Fruit fly (Drosophila melanogaster) whole organism, embryonic: ENCODE results near the gene CG32483.

ENCODE experiments used
- Bdp1 ChIP-seq: fragments of 200-800 bp; sonication (Bioruptor generic); optimal IDR thresholded peaks from 3 replicates; lab custom pipeline; 2016; ENCODE audit warnings: missing biosample characterization, missing genetic modification characterization
- CG12104 ChIP-seq: fragments of 200-800 bp; sonication (Bioruptor generic); optimal IDR thresholded peaks from 3 replicates; lab custom pipeline; 2016; ENCODE audit warnings: missing biosample characterization, missing genetic modification characterization
- CG12155 ChIP-seq: fragments of 200-800 bp; sonication (Bioruptor generic); optimal IDR thresholded peaks from 3 replicates; lab custom pipeline; 2016; ENCODE audit warnings: missing biosample characterization, missing genetic modification characterization
- CG12942 ChIP-seq: fragments of 200-800 bp; sonication (Bioruptor generic); optimal IDR thresholded peaks from 3 replicates; lab custom pipeline; 2016; ENCODE audit warnings: missing biosample characterization, missing genetic modification characterization
- CG13894 ChIP-seq: fragments of 200-800 bp; sonication (Bioruptor generic); optimal IDR thresholded peaks from 3 replicates; lab custom pipeline; 2018; ENCODE audit warnings: missing biosample characterization, mild to moderate bottlenecking, missing genetic modification characterization, moderate library complexity
- CG14860 ChIP-seq: fragments of 200-800 bp; sonication (Bioruptor generic); IDR thresholded peaks from 3 replicates; pipeline ENCODE4 v1.3.6; 2022; ENCODE audit warnings: missing biosample characterization, missing genetic modification characterization; ENCODE audit not compliant: partially characterized antibody
- CG1647 ChIP-seq: fragments of 200-800 bp; sonication (Bioruptor generic); optimal IDR thresholded peaks from 3 replicates; lab custom pipeline; 2016; ENCODE audit warnings: missing biosample characterization, missing genetic modification characterization
- CG17829 ChIP-seq: fragments of 200-800 bp; optimal IDR thresholded peaks from 2 replicates; lab custom pipeline; 2019; ENCODE audit warnings: missing biosample characterization, mild to moderate bottlenecking, missing genetic modification characterization, moderate library complexity
- CG18011 ChIP-seq: fragments of 200-800 bp; sonication (Bioruptor generic); optimal IDR thresholded peaks from 2 replicates; lab custom pipeline; 2017; ENCODE audit warnings: missing biosample characterization, missing genetic modification characterization, mild to moderate bottlenecking, moderate library complexity, missing genotype
- CG3065 ChIP-seq: fragments of 200-800 bp; sonication (Bioruptor generic); optimal IDR thresholded peaks from 2 replicates; lab custom pipeline; 2016; ENCODE audit warnings: missing biosample characterization, missing genetic modification characterization
- CG3163 ChIP-seq: fragments of 200-800 bp; sonication (Bioruptor generic); optimal IDR thresholded peaks from 3 replicates; lab custom pipeline; 2016; ENCODE audit warnings: missing biosample characterization, missing genetic modification characterization
- CG34422 ChIP-seq: fragments of 200-800 bp; sonication (Bioruptor generic); IDR thresholded peaks from 3 replicates; pipeline ENCODE4 v1.3.6; 2022; ENCODE audit warnings: missing biosample characterization, missing genetic modification characterization
- CG43689 ChIP-seq: fragments of 200-800 bp; sonication (Bioruptor generic); IDR thresholded peaks from 2 replicates; pipeline ENCODE4 v1.3.6; 2022; ENCODE audit warnings: missing biosample characterization, missing genetic modification characterization
- CG6272 ChIP-seq: fragments of 200-800 bp; sonication (Bioruptor generic); IDR thresholded peaks from 2 replicates; pipeline ENCODE4 v1.3.6; 2022; ENCODE audit warnings: missing biosample characterization, missing genetic modification characterization
- CG7556 ChIP-seq: fragments of 200-800 bp; sonication (Bioruptor generic); optimal IDR thresholded peaks from 2 replicates; lab custom pipeline; 2017; ENCODE audit warnings: missing biosample characterization, mild to moderate bottlenecking, missing genetic modification characterization
- CG8281 ChIP-seq: fragments of 200-800 bp; sonication (Bioruptor generic); optimal IDR thresholded peaks from 2 replicates; lab custom pipeline; 2018; ENCODE audit warnings: missing biosample characterization, mild to moderate bottlenecking, missing genetic modification characterization, moderate library complexity
- Camta ChIP-seq: fragments of 200-800 bp; sonication (Bioruptor generic); optimal IDR thresholded peaks from 2 replicates; lab custom pipeline; 2016; ENCODE audit warnings: missing biosample characterization, missing genetic modification characterization
- Dad ChIP-seq: fragments of 200-800 bp; sonication (Bioruptor generic); optimal IDR thresholded peaks from 3 replicates; lab custom pipeline; 2016; ENCODE audit warnings: missing biosample characterization, missing genetic modification characterization
- Dip3 ChIP-seq: fragments of 200-800 bp; sonication (Bioruptor generic); optimal IDR thresholded peaks from 3 replicates; lab custom pipeline; 2016; ENCODE audit warnings: missing biosample characterization, missing genetic modification characterization
- Eip74EF ChIP-seq, 2 experiments: fragments of 200-800 bp in 1 of 2; fragments of >200 bp in 1 of 2; sonication (Bioruptor generic) in 1 of 2; optimal IDR thresholded peaks; 2 replicates each; lab custom pipeline; 2017 to 2019; ENCODE audit warnings: missing biosample characterization in 2 of 2, missing genetic modification characterization in 2 of 2, mild to moderate bottlenecking in 1 of 2, moderate library complexity in 1 of 2
- Ets97D ChIP-seq: fragments of 200-800 bp; sonication (Bioruptor generic); optimal IDR thresholded peaks from 3 replicates; lab custom pipeline; 2016; ENCODE audit warnings: missing biosample characterization, missing genetic modification characterization
- Fer1 ChIP-seq: fragments of 200-800 bp; sonication (Bioruptor generic); optimal IDR thresholded peaks from 2 replicates; lab custom pipeline; 2017; ENCODE audit warnings: missing biosample characterization, mild to moderate bottlenecking, missing genetic modification characterization
- Fer2 ChIP-seq: fragments of 200-800 bp; sonication (Bioruptor generic); optimal IDR thresholded peaks from 2 replicates; lab custom pipeline; 2018; ENCODE audit warnings: missing biosample characterization, mild to moderate bottlenecking, missing genetic modification characterization, moderate library complexity
- Hand ChIP-seq: fragments of 200-800 bp; sonication (Bioruptor generic); optimal IDR thresholded peaks from 2 replicates; lab custom pipeline; 2017; ENCODE audit warnings: mild to moderate bottlenecking, missing biosample characterization, missing genetic modification reagents, missing genetic modification characterization
- Hey ChIP-seq: fragments of 200-800 bp; sonication (Bioruptor generic); optimal IDR thresholded peaks from 3 replicates; lab custom pipeline; 2018; ENCODE audit warnings: missing biosample characterization, mild to moderate bottlenecking, missing genetic modification characterization
- Hmx ChIP-seq: fragments of 200-800 bp; sonication (Bioruptor generic); optimal IDR thresholded peaks from 2 replicates; lab custom pipeline; 2016; ENCODE audit warnings: missing biosample characterization, missing genetic modification characterization
- Jarid2 ChIP-seq: fragments of 200-800 bp; sonication (Bioruptor generic); optimal IDR thresholded peaks from 3 replicates; lab custom pipeline; 2017; ENCODE audit warnings: mild to moderate bottlenecking, missing biosample characterization, missing genetic modification reagents, missing genetic modification characterization
- MTF-1 ChIP-seq: fragments of 200-800 bp; sonication (Bioruptor generic); optimal IDR thresholded peaks from 2 replicates; lab custom pipeline; 2018; ENCODE audit warnings: missing biosample characterization, mild to moderate bottlenecking, missing genetic modification characterization, borderline replicate concordance
- Rfx ChIP-seq: fragments of 200-800 bp; sonication (Bioruptor generic); IDR thresholded peaks from 2 replicates; pipeline ENCODE4 v1.3.6; 2022; ENCODE audit warnings: missing biosample characterization, missing genetic modification characterization
- Sin3A ChIP-seq: fragments of >200 bp; optimal IDR thresholded peaks from 2 replicates; lab custom pipeline; 2018
- Sox102F ChIP-seq: fragments of 200-800 bp; sonication (Bioruptor generic); optimal IDR thresholded peaks from 2 replicates; lab custom pipeline; 2018; ENCODE audit warnings: missing biosample characterization, mild to moderate bottlenecking, missing genetic modification characterization, moderate library complexity
- Taf1 ChIP-seq: fragments of 200-800 bp; sonication (Bioruptor generic); IDR thresholded peaks from 2 replicates; pipeline ENCODE4 v1.3.6; 2022; ENCODE audit warnings: missing biosample characterization, missing genetic modification characterization
- Xrp1 ChIP-seq: fragments of 200-800 bp; sonication (Bioruptor generic); IDR thresholded peaks from 2 replicates; pipeline ENCODE4 v1.3.6; 2022; ENCODE audit warnings: missing biosample characterization, missing genetic modification characterization
- ac ChIP-seq: fragments of 200-800 bp; sonication (Bioruptor generic); optimal IDR thresholded peaks from 3 replicates; lab custom pipeline; 2017; ENCODE audit warnings: missing biosample characterization, mild to moderate bottlenecking, missing genetic modification characterization
- ase ChIP-seq: fragments of 200-800 bp; sonication (Bioruptor generic); IDR thresholded peaks from 3 replicates; pipeline ENCODE4 v1.3.6; 2022; ENCODE audit warnings: missing biosample characterization, missing genetic modification characterization
- ato ChIP-seq: fragments of 200-800 bp; sonication (Bioruptor generic); IDR thresholded peaks from 2 replicates; pipeline ENCODE4 v1.3.6; 2022; ENCODE audit warnings: missing biosample characterization, missing genetic modification characterization; ENCODE audit not compliant: partially characterized antibody
- gcm ChIP-seq: fragments of 200-800 bp; sonication (Bioruptor generic); optimal IDR thresholded peaks from 2 replicates; lab custom pipeline; 2019; ENCODE audit warnings: missing biosample characterization, mild to moderate bottlenecking, missing genetic modification characterization, moderate library complexity
- grau ChIP-seq: fragments of 200-800 bp; optimal IDR thresholded peaks from 3 replicates; lab custom pipeline; 2019; ENCODE audit warnings: missing biosample characterization, mild to moderate bottlenecking, missing genetic modification characterization, moderate library complexity
- gro ChIP-seq: fragments of 200-800 bp; sonication (Bioruptor generic); optimal IDR thresholded peaks from 2 replicates; lab custom pipeline; 2016; ENCODE audit warnings: missing biosample characterization, missing genetic modification characterization
- insv ChIP-seq, 2 experiments: fragments of 200-800 bp; sonication (Bioruptor generic); optimal IDR thresholded peaks; 3 replicates each; lab custom pipeline; 2016 to 2018; ENCODE audit warnings: missing biosample characterization in 2 of 2, missing genetic modification characterization in 2 of 2
- lmd ChIP-seq: fragments of 200-800 bp; sonication (Bioruptor generic); IDR thresholded peaks from 2 replicates; pipeline ENCODE4 v1.3.6; 2022; ENCODE audit warnings: missing biosample characterization, missing genetic modification characterization
- lov ChIP-seq, 2 experiments: fragments of 200-800 bp in 1 of 2; fragments of >200 bp in 1 of 2; sonication (Bioruptor generic) in 1 of 2; IDR thresholded peaks in 1 of 2; optimal IDR thresholded peaks in 1 of 2; 2 replicates in 1 of 2; 3 replicates in 1 of 2; pipeline versions ENCODE4 v1.3.6 to Lab custom; 2017 to 2022; ENCODE audit warnings: missing biosample characterization in 1 of 2, missing genetic modification characterization in 1 of 2
- schlank ChIP-seq: fragments of 200-800 bp; sonication (Bioruptor generic); optimal IDR thresholded peaks from 2 replicates; lab custom pipeline; 2018; ENCODE audit warnings: missing biosample characterization, mild to moderate bottlenecking, missing genetic modification characterization
- sens-2 ChIP-seq: fragments of 200-800 bp; sonication (Bioruptor generic); IDR thresholded peaks from 2 replicates; pipeline ENCODE4 v1.3.6; 2022; ENCODE audit warnings: missing biosample characterization, missing genetic modification characterization
- slbo ChIP-seq: fragments of 200-800 bp; sonication (Bioruptor generic); IDR thresholded peaks from 2 replicates; pipeline ENCODE4 v1.3.6; 2022; ENCODE audit warnings: missing biosample characterization, missing genetic modification characterization
- sr ChIP-seq: fragments of 200-800 bp; sonication (Bioruptor generic); IDR thresholded peaks from 3 replicates; pipeline ENCODE4 v1.3.6; 2022; ENCODE audit warnings: missing biosample characterization, missing genetic modification characterization
- tll ChIP-seq, 2 experiments: fragments of 200-800 bp in 1 of 2; fragments of >200 bp in 1 of 2; sonication (Bioruptor generic) in 1 of 2; optimal IDR thresholded peaks; 2 replicates each; lab custom pipeline; 2017 to 2019; ENCODE audit warnings: missing biosample characterization in 2 of 2, missing genetic modification characterization in 2 of 2, mild to moderate bottlenecking in 1 of 2, moderate library complexity in 1 of 2
- trem ChIP-seq: fragments of 200-800 bp; optimal IDR thresholded peaks from 3 replicates; lab custom pipeline; 2019; ENCODE audit warnings: missing biosample characterization, mild to moderate bottlenecking, missing genetic modification characterization, moderate library complexity
- usp ChIP-seq: fragments of >200 bp; optimal IDR thresholded peaks from 2 replicates; lab custom pipeline; 2017; ENCODE audit warnings: missing biosample characterization, missing genetic modification characterization
- wor ChIP-seq: fragments of 200-800 bp; sonication (Bioruptor generic); IDR thresholded peaks from 2 replicates; pipeline ENCODE4 v1.3.6; 2022; ENCODE audit warnings: missing biosample characterization, missing genetic modification characterization

Gene CG32483

dm6 chr3L:680258-680657, 9.6 kb downstream of the CG32483 start, which contains the start of gene CG17129 (continued):
- TF ChIP-seq ato (GFP tag; lab: Robert Waterston, UW) (peak; percentile 68; the same call in 1 of the 2 replicates), Camta (GFP tag; lab: Kevin White, UChicago) (peak; percentile 74), Dip3 (GFP tag; lab: Kevin White, UChicago) (peak; percentile 77), Sox102F (GFP tag; lab: Kevin White, UChicago) (peak; percentile 75), lmd (GFP tag; lab: Robert Waterston, UW) (peak; percentile 73), grau (tag; lab: Kevin White, UChicago) (peak; percentile 74), CG43689 (no peak), tll (GFP tag; optimal IDR thresholded peaks at IDR 0.05; lab: Kevin White, UChicago) (no peak), CG8281 (no peak), MTF-1 (no peak), Xrp1 (peak; percentile 87), Rfx (GFP tag; lab: Robert Waterston, UW) (peak; percentile 86), insv (GFP tag; optimal IDR thresholded peaks at IDR 0.05; lab: Kevin White, UChicago) (peak in 1 of 2 experiments; percentile 34), CG12155 (GFP tag; lab: Kevin White, UChicago) (peak; percentile 59), Hey (tag; lab: Kevin White, UChicago) (no peak), ase (GFP tag; lab: Robert Waterston, UW) (peak; percentile 72), wor (GFP tag; lab: Robert Waterston, UW) (peak; percentile 54; the same call in 1 of the 2 replicates), CG17829 (tag; lab: Kevin White, UChicago) (peak; percentile 85), sr (no peak), Bdp1 (GFP tag; lab: Kevin White, UChicago) (peak; percentile 54), usp (no peak), trem (peak; percentile 76), slbo (peak; percentile 84), CG3163 (peak; percentile 61), Taf1 (GFP tag; lab: Robert Waterston, UW) (peak; percentile 57; the same call in 1 of the 2 replicates), sens-2 (GFP tag; lab: Robert Waterston, UW) (no peak), Dad (peak; percentile 83), CG13894 (tag; lab: Kevin White, UChicago) (peak; percentile 81), CG12942 (peak; percentile 49), Jarid2 (GFP tag; lab: Kevin White, UChicago) (peak; percentile 32), CG6272 (GFP tag; lab: Robert Waterston, UW) (peak; percentile 89), Hmx (GFP tag; lab: Kevin White, UChicago) (peak; percentile 56), Fer2 (tag; lab: Kevin White, UChicago) (peak; percentile 28), CG14860 (GFP tag; lab: Robert Waterston, UW) (peak; percentile 94), Sin3A (lab: Kevin White, UChicago) (peak; percentile 7), Eip74EF (GFP tag; optimal IDR thresholded peaks at IDR 0.05; lab: Kevin White, UChicago) (peak in 1 of 2 experiments; percentile 47), lov (optimal IDR thresholded peaks at IDR 0.05; lab: Kevin White, UChicago) (no peak), lov (GFP tag; IDR thresholded peaks at IDR 0.05; lab: Robert Waterston, UW) (no peak), Ets97D (GFP tag; lab: Kevin White, UChicago) (peak; percentile 73), CG12104 (peak; percentile 70), ac (GFP tag; lab: Kevin White, UChicago) (no peak), CG34422 (GFP tag; lab: Robert Waterston, UW) (peak; percentile 69; the same call in 2 of the 3 replicates), gro (GFP tag; lab: Kevin White, UChicago) (peak; percentile 91), CG3065 (GFP tag; lab: Kevin White, UChicago) (peak; percentile 31), CG7556 (GFP tag; lab: Kevin White, UChicago) (peak; percentile 65), schlank (tag; lab: Kevin White, UChicago) (peak; percentile 39), Hand (GFP tag; lab: Kevin White, UChicago) (no peak), Fer1 (GFP tag; lab: Kevin White, UChicago) (no peak), CG18011 (GFP tag; lab: Kevin White, UChicago) (peak; percentile 55), CG1647 (GFP tag; lab: Kevin White, UChicago) (peak; percentile 77), gcm (GFP tag; lab: Kevin White, UChicago) (peak; percentile 58)
